Worm (Caenorhabditis elegans) whole organism, mixed stage, embryonic: ENCODE measurements around the gene flor-1.
"Not testable (repeated sequence)": the region's sequence is repeated elsewhere in the genome, so short reads cannot be mapped to it uniquely, and the experiment has no call there.

ENCODE experiments used
- bed-3 ChIP-seq: fragments of 200-800 bp; sonication (Bioruptor generic); optimal IDR thresholded peaks from 3 replicates; lab custom pipeline; 2018; ENCODE audit warnings: mild to moderate bottlenecking, missing genetic modification characterization, moderate library complexity, missing compliant biosample characterization
- blmp-1 ChIP-seq: fragments of 150-350 bp; optimal IDR thresholded peaks from 2 replicates; lab custom pipeline; 2014; ENCODE audit warnings: missing biosample characterization, missing genetic modification characterization
- ces-1 ChIP-seq: fragments of 150-350 bp; optimal IDR thresholded peaks from 2 replicates; lab custom pipeline; 2014; ENCODE audit warnings: missing biosample characterization, missing genetic modification reagents, missing genetic modification characterization
- cnd-1 ChIP-seq: fragments of 200-800 bp; sonication (Bioruptor generic); optimal IDR thresholded peaks from 2 replicates; lab custom pipeline; 2018; ENCODE audit warnings: mild to moderate bottlenecking, missing genetic modification characterization, missing compliant biosample characterization
- elt-1 ChIP-seq: sonication (generic microtip); optimal IDR thresholded peaks from 2 replicates; lab custom pipeline; 2017; ENCODE audit warnings: missing genetic modification characterization, mild to moderate bottlenecking, missing compliant biosample characterization, antibody characterized with exemption, moderate library complexity, borderline replicate concordance; ENCODE audit not compliant: insufficient read depth
- lsy-2 ChIP-seq: fragments of 150-350 bp; optimal IDR thresholded peaks from 2 replicates; lab custom pipeline; 2014; ENCODE audit warnings: missing biosample characterization, missing genetic modification characterization
- mep-1 ChIP-seq: fragments of 150-350 bp; optimal IDR thresholded peaks from 2 replicates; lab custom pipeline; 2017; ENCODE audit warnings: missing biosample characterization, missing genetic modification reagents, missing genetic modification characterization, inconsistent platforms
- nhr-237 ChIP-seq: fragments of 150-350 bp; optimal IDR thresholded peaks from 2 replicates; lab custom pipeline; 2014; ENCODE audit warnings: missing biosample characterization, missing genetic modification characterization
- nhr-76 ChIP-seq: sonication (generic microtip); optimal IDR thresholded peaks from 2 replicates; lab custom pipeline; 2017; ENCODE audit warnings: missing biosample characterization, missing genetic modification characterization
- pha-4 ChIP-seq: fragments of 150-350 bp; optimal IDR thresholded peaks from 2 replicates; lab custom pipeline; 2018; ENCODE audit warnings: missing biosample characterization, missing genetic modification reagents, missing genetic modification characterization
- snpc-4 ChIP-seq: fragments of 150-350 bp; optimal IDR thresholded peaks from 2 replicates; lab custom pipeline; 2014; ENCODE audit warnings: missing biosample characterization, missing genetic modification characterization
- unc-39 ChIP-seq: fragments of 150-350 bp; optimal IDR thresholded peaks from 2 replicates; lab custom pipeline; 2014; ENCODE audit warnings: missing biosample characterization, missing genetic modification characterization
- unc-62 ChIP-seq: fragments of 150-350 bp; optimal IDR thresholded peaks from 2 replicates; lab custom pipeline; 2014; ENCODE audit warnings: missing biosample characterization, missing genetic modification reagents, missing genetic modification characterization
- ztf-11 ChIP-seq: fragments of 150-350 bp; optimal IDR thresholded peaks from 2 replicates; lab custom pipeline; 2014; ENCODE audit warnings: missing biosample characterization, missing genetic modification characterization

DNA sequence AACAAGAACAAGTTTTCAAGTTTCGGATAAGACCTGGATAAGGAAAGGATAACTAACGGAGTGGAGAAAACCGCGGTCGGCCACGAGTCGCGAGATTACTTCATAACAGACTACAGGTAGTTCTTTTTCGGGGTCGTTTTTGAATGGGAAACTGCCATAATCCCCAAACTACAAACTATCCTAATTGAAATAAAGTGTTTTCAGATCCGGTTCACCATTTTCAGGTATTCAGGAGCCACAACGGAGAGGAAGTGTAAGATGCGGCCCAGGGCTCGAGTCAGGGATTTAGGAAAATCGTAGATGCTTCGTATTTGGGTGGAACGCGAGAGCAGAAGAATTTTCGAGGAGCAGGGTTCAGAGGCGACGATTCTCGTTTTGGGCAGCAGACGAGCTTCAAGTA lies 3.4 kb downstream of the flor-1 start, which contains the start of gene T01G5.8:
- not testable (repeated sequence) for TF ChIP-seq cnd-1 (tag; lab: Kevin White, UChicago); lsy-2 (tag; lab: Kevin White, UChicago); elt-1 (tag; lab: Kevin White, UChicago); mep-1; ztf-11 (tag; lab: Kevin White, UChicago); unc-62; unc-39 (tag; lab: Kevin White, UChicago); bed-3; nhr-76 (tag; lab: Kevin White, UChicago); nhr-237 (tag; lab: Kevin White, UChicago); ces-1 (GFP tag; lab: Kevin White, UChicago); pha-4; blmp-1 (tag; lab: Kevin White, UChicago); snpc-4 (tag; lab: Kevin White, UChicago)
